Worm (Caenorhabditis elegans) whole organism, L1 larva: ENCODE data around the gene T24B8.3.

Experiments
- C04F5.9 ChIP-seq: sonication (generic microtip); optimal IDR thresholded peaks from 2 replicates; lab custom pipeline; 2016; ENCODE audit warnings: missing genetic modification characterization, missing compliant biosample characterization
- C34B4.2 ChIP-seq: sonication (generic microtip); optimal IDR thresholded peaks from 2 replicates; lab custom pipeline; 2017; ENCODE audit warnings: mild to moderate bottlenecking, missing genetic modification characterization, missing compliant biosample characterization
- aha-1 ChIP-seq: fragments of 150-350 bp; optimal IDR thresholded peaks from 2 replicates; lab custom pipeline; 2014; ENCODE audit warnings: missing biosample characterization, missing genetic modification characterization
- alr-1 ChIP-seq: fragments of 200-800 bp; sonication (Bioruptor generic); optimal IDR thresholded peaks from 2 replicates; lab custom pipeline; 2018; ENCODE audit warnings: borderline replicate concordance, mild to moderate bottlenecking, missing genetic modification characterization, missing compliant biosample characterization
- aly-2 ChIP-seq: fragments of 150-350 bp; optimal IDR thresholded peaks from 2 replicates; lab custom pipeline; 2014; ENCODE audit warnings: missing biosample characterization, missing genetic modification characterization
- blmp-1 ChIP-seq: fragments of 150-350 bp; optimal IDR thresholded peaks from 2 replicates; lab custom pipeline; 2014; ENCODE audit warnings: missing biosample characterization, missing genetic modification characterization
- ceh-63 ChIP-seq: fragments of 200-800 bp; sonication (Bioruptor generic); optimal IDR thresholded peaks from 2 replicates; lab custom pipeline; 2018; ENCODE audit warnings: mild to moderate bottlenecking, missing genetic modification characterization, missing compliant biosample characterization
- ceh-8 ChIP-seq: fragments of 200-800 bp; sonication (Bioruptor generic); optimal IDR thresholded peaks from 2 replicates; lab custom pipeline; 2018; ENCODE audit warnings: mild to moderate bottlenecking, missing genetic modification characterization, moderate library complexity, missing compliant biosample characterization
- ceh-82 ChIP-seq, 3 experiments: fragments of 150-350 bp in 1 of 3; sonication (generic microtip) in 2 of 3; optimal IDR thresholded peaks; 2 replicates each; lab custom pipeline; 2014 to 2017; ENCODE audit warnings: missing biosample characterization in 3 of 3, missing genetic modification characterization in 3 of 3
- ceh-90 ChIP-seq: sonication (generic microtip); optimal IDR thresholded peaks from 2 replicates; lab custom pipeline; 2016; ENCODE audit warnings: missing genetic modification characterization, missing compliant biosample characterization
- ces-1 ChIP-seq: fragments of 150-350 bp; optimal IDR thresholded peaks from 2 replicates; lab custom pipeline; 2014; ENCODE audit warnings: missing biosample characterization, missing genetic modification reagents, missing genetic modification characterization
- dpl-1 ChIP-seq, 3 experiments: fragments of 150-350 bp in 2 of 3; sonication (generic microtip) in 1 of 3; optimal IDR thresholded peaks; 2 replicates each; lab custom pipeline; 2014 to 2017; ENCODE audit warnings: missing biosample characterization in 3 of 3, missing genetic modification characterization in 3 of 3, missing genetic modification reagents in 3 of 3
- efl-1 ChIP-seq, 4 experiments: fragments of 150-350 bp; optimal IDR thresholded peaks in 3 of 4; peaks in 1 of 4; 1 replicate in 1 of 4; 2 replicates in 3 of 4; lab custom pipeline; 2014; ENCODE audit warnings: missing biosample characterization in 2 of 4, missing genetic modification characterization in 2 of 4, missing genetic modification reagents in 2 of 4
- elt-3 ChIP-seq, 6 experiments: fragments of 150-350 bp in 1 of 6; sonication (generic microtip); optimal IDR thresholded peaks; 2 replicates each; lab custom pipeline; 2017 to 2018; ENCODE audit warnings: missing biosample characterization in 6 of 6, missing genetic modification characterization in 6 of 6, inconsistent platforms in 1 of 6
- fkh-8 ChIP-seq: sonication (generic microtip); optimal IDR thresholded peaks from 2 replicates; lab custom pipeline; 2016; ENCODE audit warnings: mild to moderate bottlenecking, missing genetic modification characterization, missing compliant biosample characterization
- fos-1 ChIP-seq: fragments of 150-350 bp; optimal IDR thresholded peaks from 2 replicates; lab custom pipeline; 2014; ENCODE audit warnings: missing biosample characterization, missing genetic modification characterization
- grh-1 ChIP-seq: fragments of 200-800 bp; sonication (Bioruptor generic); IDR thresholded peaks from 2 replicates; pipeline ENCODE4 v1.3.6; 2022; ENCODE audit warnings: missing genetic modification reagents, missing genetic modification characterization, missing compliant biosample characterization
- hlh-17 ChIP-seq: fragments of 200-800 bp; sonication (Bioruptor generic); optimal IDR thresholded peaks from 2 replicates; lab custom pipeline; 2018; ENCODE audit warnings: missing genetic modification characterization, mild to moderate bottlenecking, missing compliant biosample characterization, moderate library complexity, borderline replicate concordance
- hlh-4 ChIP-seq: sonication (generic microtip); optimal IDR thresholded peaks from 2 replicates; lab custom pipeline; 2016; ENCODE audit warnings: mild to moderate bottlenecking, missing genetic modification characterization, missing compliant biosample characterization
- irx-1 ChIP-seq: sonication (generic microtip); optimal IDR thresholded peaks from 2 replicates; lab custom pipeline; 2016; ENCODE audit warnings: missing genetic modification characterization, missing compliant biosample characterization
- isw-1 ChIP-seq: fragments of 200-800 bp; sonication (Bioruptor generic); IDR thresholded peaks from 2 replicates; pipeline ENCODE4 v1.3.6; 2022; ENCODE audit warnings: missing genetic modification characterization, missing compliant biosample characterization
- jun-1 ChIP-seq: fragments of 150-350 bp; optimal IDR thresholded peaks from 2 replicates; lab custom pipeline; 2014; ENCODE audit warnings: missing biosample characterization, missing genetic modification reagents, missing genetic modification characterization
- lin-13 ChIP-seq: fragments of 150-350 bp; optimal IDR thresholded peaks from 2 replicates; lab custom pipeline; 2014; ENCODE audit warnings: missing biosample characterization, missing genetic modification reagents, missing genetic modification characterization
- lin-15B ChIP-seq: fragments of 150-350 bp; sonication (generic microtip); optimal IDR thresholded peaks from 3 replicates; lab custom pipeline; 2014; ENCODE audit warnings: missing biosample characterization, missing genetic modification characterization
- mdl-1 ChIP-seq, 2 experiments: fragments of 150-350 bp; optimal IDR thresholded peaks; 2 replicates each; lab custom pipeline; 2014 to 2017; ENCODE audit warnings: missing biosample characterization in 2 of 2, missing genetic modification characterization in 2 of 2, inconsistent platforms in 1 of 2
- mep-1 ChIP-seq: fragments of 150-350 bp; optimal IDR thresholded peaks from 2 replicates; lab custom pipeline; 2014; ENCODE audit warnings: missing biosample characterization, missing genetic modification characterization
- nhr-11 ChIP-seq: fragments of 150-350 bp; optimal IDR thresholded peaks from 2 replicates; lab custom pipeline; 2014; ENCODE audit warnings: missing biosample characterization, missing genetic modification characterization
- nhr-19 ChIP-seq: fragments of 200-800 bp; sonication (Bioruptor generic); conservative IDR thresholded peaks from 2 replicates; pipeline ENCODE4 v1.3.6; 2022; ENCODE audit warnings: missing genetic modification characterization, missing compliant biosample characterization
- nhr-20 ChIP-seq: sonication (generic microtip); optimal IDR thresholded peaks from 2 replicates; lab custom pipeline; 2016; ENCODE audit warnings: mild to moderate bottlenecking, missing genetic modification characterization, missing compliant biosample characterization
- nhr-77 ChIP-seq: fragments of 150-350 bp; optimal IDR thresholded peaks from 2 replicates; lab custom pipeline; 2014; ENCODE audit warnings: missing biosample characterization, missing genetic modification characterization
- nhr-84 ChIP-seq: sonication (generic microtip); optimal IDR thresholded peaks from 2 replicates; lab custom pipeline; 2017; ENCODE audit warnings: missing biosample characterization, missing genetic modification characterization
- nhr-85 ChIP-seq: sonication (generic microtip); peaks from one replicate; lab custom pipeline; 2016; ENCODE audit warnings: missing genetic modification characterization, inconsistent platforms, missing compliant biosample characterization
- nhr-90 ChIP-seq: sonication (generic microtip); optimal IDR thresholded peaks from 2 replicates; lab custom pipeline; 2016; ENCODE audit warnings: mild to moderate bottlenecking, missing genetic modification characterization, missing compliant biosample characterization; ENCODE audit not compliant: poor library complexity
- pax-3 ChIP-seq: fragments of 200-800 bp; sonication (Bioruptor generic); optimal IDR thresholded peaks from 2 replicates; lab custom pipeline; 2018; ENCODE audit warnings: mild to moderate bottlenecking, missing genetic modification characterization, moderate library complexity, missing compliant biosample characterization
- snpc-4 ChIP-seq: fragments of 150-350 bp; optimal IDR thresholded peaks from 2 replicates; lab custom pipeline; 2014; ENCODE audit warnings: missing biosample characterization, missing genetic modification characterization
- snu-23 ChIP-seq: sonication (generic microtip); optimal IDR thresholded peaks from 2 replicates; lab custom pipeline; 2016; ENCODE audit warnings: missing genetic modification characterization, missing compliant biosample characterization
- unc-30 ChIP-seq: sonication (generic microtip); optimal IDR thresholded peaks from 2 replicates; lab custom pipeline; 2017; ENCODE audit warnings: missing biosample characterization, missing genetic modification characterization
- unc-62 ChIP-seq: fragments of 150-350 bp; optimal IDR thresholded peaks from 2 replicates; lab custom pipeline; 2014; ENCODE audit warnings: missing biosample characterization, missing genetic modification reagents, missing genetic modification characterization
- unc-86 ChIP-seq: sonication (generic microtip); optimal IDR thresholded peaks from 2 replicates; lab custom pipeline; 2016; ENCODE audit warnings: missing genetic modification characterization, missing compliant biosample characterization

T24B8.3 gene

ce11 chrII:9024312-9024711 is 36.6 kb downstream of the T24B8.3 start:
- TF ChIP-seq elt-3 (tag; optimal IDR thresholded peaks at IDR 0.05; lab: Kevin White, UChicago) = no peak
- no peak for TF ChIP-seq unc-86 (tag; lab: Kevin White, UChicago)

ce11 chrII:9021625-9022024 is 39.3 kb downstream of the T24B8.3 start:
- no peak for TF ChIP-seq snu-23 (GFP tag; lab: Kevin White, UChicago)
- no peak for TF ChIP-seq efl-1 (optimal IDR thresholded peaks at IDR 0.05; lab: Kevin White, UChicago)
- peak in 1 of 2 experiments; percentile 10 for TF ChIP-seq efl-1 (GFP tag; optimal IDR thresholded peaks at IDR 0.05 in 1 of 2; lab: Kevin White, UChicago)
- TF ChIP-seq lin-15B (tag; lab: Kevin White, UChicago) = no peak
- TF ChIP-seq C04F5.9 = no peak
- no peak for TF ChIP-seq ceh-90 (tag; lab: Kevin White, UChicago)
- no peak for TF ChIP-seq jun-1
- no peak for TF ChIP-seq nhr-90 (tag; lab: Kevin White, UChicago)
- TF ChIP-seq fkh-8 (tag; lab: Kevin White, UChicago) = no peak
- no peak for TF ChIP-seq ces-1
- no peak for TF ChIP-seq dpl-1 (GFP tag; optimal IDR thresholded peaks at IDR 0.05; lab: Kevin White, UChicago)
- TF ChIP-seq ceh-63 (GFP tag; lab: Kevin White, UChicago) = no peak
- TF ChIP-seq hlh-17 = no peak
- TF ChIP-seq unc-30 = no peak
- peak; percentile 1 for TF ChIP-seq irx-1 (tag; lab: Kevin White, UChicago)
- TF ChIP-seq grh-1 (GFP tag; lab: Robert Waterston, UW) = no peak
- no peak for TF ChIP-seq snpc-4 (tag; lab: Kevin White, UChicago)
- TF ChIP-seq nhr-20 (tag; lab: Kevin White, UChicago) = no peak
- TF ChIP-seq blmp-1 = peak; percentile 11
- TF ChIP-seq C34B4.2 = no peak

- no peak for TF ChIP-seq nhr-19 (GFP tag; lab: Robert Waterston, UW)
- no peak for TF ChIP-seq fkh-8 (tag; lab: Kevin White, UChicago)
- peak; percentile 98 for TF ChIP-seq blmp-1
- TF ChIP-seq elt-3 (tag; optimal IDR thresholded peaks at IDR 0.05; lab: Kevin White, UChicago) = peak in 1 of 6 experiments; percentile 3
- TF ChIP-seq mdl-1 (tag; optimal IDR thresholded peaks at IDR 0.05; lab: Kevin White, UChicago) = no peak
- no peak for TF ChIP-seq nhr-85
Observed at ce11 chrII:9019704-9020103, 41.2 kb downstream of the T24B8.3 start, which contains the start of gene dep-1. Gene dep-1, minus strand, starts transcription at chrII:9019798.

- TF ChIP-seq hlh-4 (no peak), hlh-17 (no peak), fos-1 (tag; lab: Kevin White, UChicago) (no peak), mep-1 (tag; lab: Kevin White, UChicago) (no peak), alr-1 (tag; lab: Kevin White, UChicago) (no peak), ceh-82 (tag; optimal IDR thresholded peaks at IDR 0.05; lab: Kevin White, UChicago) (no peak), grh-1 (GFP tag; lab: Robert Waterston, UW) (no peak), nhr-84 (tag; lab: Kevin White, UChicago) (no peak), pax-3 (tag; lab: Kevin White, UChicago) (no peak), nhr-11 (tag; lab: Kevin White, UChicago) (no peak), aly-2 (tag; lab: Kevin White, UChicago) (no peak), unc-62 (GFP tag; lab: Kevin White, UChicago) (no peak), lin-13 (GFP tag; lab: Kevin White, UChicago) (no peak), aha-1 (no peak), nhr-77 (tag; lab: Kevin White, UChicago) (no peak), unc-86 (tag; lab: Kevin White, UChicago) (no peak), isw-1 (GFP tag; lab: Robert Waterston, UW) (no peak), ceh-8 (GFP tag; lab: Kevin White, UChicago) (no peak)
- TF ChIP-seq, all 84 proteins: peak for 0
Observed at ce11 chrII:9017628-9018027, 43.3 kb downstream of the T24B8.3 start.
